Worm (Caenorhabditis elegans) whole organism, L4 larva: ENCODE results near the gene F54B3.1.

Source experiments
- ama-1 ChIP-seq: fragments of 150-350 bp; optimal IDR thresholded peaks from 2 replicates; lab custom pipeline; 2014; ENCODE audit warnings: inconsistent platforms, mixed read lengths
- ces-1 ChIP-seq: fragments of 150-350 bp; sonication (generic microtip); optimal IDR thresholded peaks from 4 replicates; lab custom pipeline; 2014; ENCODE audit warnings: missing biosample characterization, missing genetic modification reagents, missing genetic modification characterization
- mdl-1 ChIP-seq, 2 experiments: fragments of 150-350 bp in 1 of 2; sonication (generic microtip) in 1 of 2; optimal IDR thresholded peaks; 2 replicates each; lab custom pipeline; 2014 to 2017; ENCODE audit warnings: missing biosample characterization in 2 of 2, missing genetic modification characterization in 2 of 2
- nhr-237 ChIP-seq: sonication (generic microtip); optimal IDR thresholded peaks from 2 replicates; lab custom pipeline; 2017; ENCODE audit warnings: missing biosample characterization, missing genetic modification characterization
- pha-4 ChIP-seq, 2 experiments: fragments of 150-350 bp in 1 of 2; fragments of 200-800 bp in 1 of 2; sonication (Bioruptor generic) in 1 of 2; IDR thresholded peaks in 1 of 2; optimal IDR thresholded peaks in 1 of 2; 2 replicates each; pipeline versions ENCODE4 v1.3.6 to Lab custom; 2014 to 2022; ENCODE audit warnings: missing genetic modification characterization in 2 of 2, missing genetic modification reagents in 2 of 2, missing biosample characterization in 1 of 2, missing compliant biosample characterization in 1 of 2
- sdz-12 ChIP-seq: fragments of 200-800 bp; sonication (Bioruptor generic); optimal IDR thresholded peaks from 2 replicates; lab custom pipeline; 2018; ENCODE audit warnings: mild to moderate bottlenecking, missing genetic modification characterization, missing compliant biosample characterization
- tra-1 ChIP-seq: fragments of 200-800 bp; sonication (Bioruptor generic); IDR thresholded peaks from 2 replicates; pipeline ENCODE4 v1.3.6; 2022; ENCODE audit warnings: missing genetic modification reagents, missing genetic modification characterization, missing compliant biosample characterization
- unc-62 ChIP-seq, 3 experiments: fragments of 150-350 bp in 1 of 3; sonication (generic microtip); optimal IDR thresholded peaks in 2 of 3; peaks in 1 of 3; 1 replicate in 1 of 3; 2 replicates in 2 of 3; lab custom pipeline; 2014 to 2017; ENCODE audit warnings: missing biosample characterization in 3 of 3, missing genetic modification characterization in 3 of 3, missing genetic modification reagents in 3 of 3, missing genotype in 1 of 3

- TF ChIP-seq ces-1 (GFP tag; lab: Kevin White, UChicago) (no peak), ama-1 (no peak), tra-1 (GFP tag; lab: Robert Waterston, UW) (no peak), pha-4 (GFP tag; IDR thresholded peaks at IDR 0.05; lab: Robert Waterston, UW) (no peak), pha-4 (tag; optimal IDR thresholded peaks at IDR 0.05; lab: Kevin White, UChicago) (no peak), unc-62 (GFP tag; optimal IDR thresholded peaks at IDR 0.05 in 1 of 2; lab: Kevin White, UChicago) (peak in 1 of 2 experiments; percentile 95), unc-62 (tag; optimal IDR thresholded peaks at IDR 0.05; lab: Kevin White, UChicago) (no peak), mdl-1 (tag; optimal IDR thresholded peaks at IDR 0.05; lab: Kevin White, UChicago) (no peak), sdz-12 (GFP tag; lab: Kevin White, UChicago) (no peak), nhr-237 (tag; lab: Kevin White, UChicago) (no peak)
Measured at ce11 chrII:10261261-10261660, 10.2 kb downstream of the F54B3.1 start.
